Worm (Caenorhabditis elegans) whole organism, L4/young adult: ENCODE results near the gene C08G5.7.

Experiments used
- W03F9.2 ChIP-seq: fragments of 150-350 bp; optimal IDR thresholded peaks from 2 replicates; lab custom pipeline; 2014; ENCODE audit warnings: missing biosample characterization, missing genetic modification characterization
- dao-5 ChIP-seq: sonication (generic microtip); optimal IDR thresholded peaks from 2 replicates; lab custom pipeline; 2016; ENCODE audit warnings: missing genotype, missing genetic modification characterization, moderate library complexity, missing compliant biosample characterization
- him-1 ChIP-seq: sonication (generic microtip); optimal IDR thresholded peaks from 2 replicates; lab custom pipeline; 2016; ENCODE audit warnings: missing genotype, missing genetic modification reagents, missing genetic modification characterization, missing compliant biosample characterization

ce11 chrII:814737-815136, 49.6 kb upstream of the C08G5.7 start, which contains the start of gene msrp-3:
- TF ChIP-seq him-1 (tag; lab: Kevin White, UChicago) = no peak
- TF ChIP-seq dao-5 (tag; lab: Kevin White, UChicago) = no peak
- TF ChIP-seq W03F9.2 = no peak
